Fruit fly (Drosophila melanogaster) whole organism, pupa: Measurements from ENCODE around the gene anchor.

Source experiments
- CG10348 ChIP-seq: fragments of 200-800 bp; sonication (Bioruptor generic); IDR thresholded peaks from 2 replicates; pipeline ENCODE4 v1.3.6; 2022; ENCODE audit warnings: missing biosample characterization, missing genetic modification characterization
- CG12605 ChIP-seq: fragments of 200-800 bp; sonication (Bioruptor generic); IDR thresholded peaks from 2 replicates; pipeline ENCODE4 v1.3.6; 2022; ENCODE audit warnings: missing biosample characterization, missing genetic modification characterization
- CG13204 ChIP-seq: fragments of 200-800 bp; sonication (Bioruptor generic); optimal IDR thresholded peaks from 2 replicates; lab custom pipeline; 2018; ENCODE audit warnings: missing biosample characterization, mild to moderate bottlenecking, missing genetic modification characterization, moderate library complexity
- CG14655 ChIP-seq: fragments of 200-800 bp; sonication (Bioruptor generic); optimal IDR thresholded peaks from 3 replicates; lab custom pipeline; 2017; ENCODE audit warnings: mild to moderate bottlenecking, missing biosample characterization, missing genetic modification reagents, missing genetic modification characterization
- CG15710 ChIP-seq: fragments of 200-800 bp; sonication (Bioruptor generic); optimal IDR thresholded peaks from 2 replicates; lab custom pipeline; 2018; ENCODE audit warnings: missing biosample characterization, mild to moderate bottlenecking, missing genetic modification characterization, moderate library complexity
- CG17806 ChIP-seq: fragments of 200-800 bp; sonication (Bioruptor generic); optimal IDR thresholded peaks from 2 replicates; lab custom pipeline; 2018; ENCODE audit warnings: missing biosample characterization, mild to moderate bottlenecking, missing genetic modification characterization, moderate library complexity
- CG32121 ChIP-seq: fragments of 200-800 bp; sonication (Bioruptor generic); IDR thresholded peaks from 2 replicates; pipeline ENCODE4 v1.3.6; 2022; ENCODE audit warnings: missing biosample characterization, missing genetic modification characterization
- CG34367 ChIP-seq: fragments of 200-800 bp; sonication (Bioruptor generic); optimal IDR thresholded peaks from 2 replicates; lab custom pipeline; 2018; ENCODE audit warnings: missing biosample characterization, mild to moderate bottlenecking, missing genetic modification characterization
- CG4496 ChIP-seq: fragments of 200-800 bp; sonication (Bioruptor generic); IDR thresholded peaks from 3 replicates; pipeline ENCODE4 v1.3.6; 2022; ENCODE audit warnings: missing biosample characterization, missing genetic modification characterization
- CG8159 ChIP-seq: fragments of 200-800 bp; sonication (Bioruptor generic); optimal IDR thresholded peaks from 3 replicates; lab custom pipeline; 2018; ENCODE audit warnings: missing biosample characterization, mild to moderate bottlenecking, missing genetic modification characterization, moderate library complexity
- CG8301 ChIP-seq: fragments of 200-800 bp; sonication (Bioruptor generic); optimal IDR thresholded peaks from 2 replicates; lab custom pipeline; 2018; ENCODE audit warnings: missing biosample characterization, mild to moderate bottlenecking, missing genetic modification characterization
- CG9948 ChIP-seq: fragments of 200-800 bp; sonication (Bioruptor generic); optimal IDR thresholded peaks from 2 replicates; lab custom pipeline; 2018; ENCODE audit warnings: missing biosample characterization, mild to moderate bottlenecking, missing genetic modification characterization, moderate library complexity
- D1 ChIP-seq: fragments of 200-800 bp; sonication (Bioruptor generic); optimal IDR thresholded peaks from 2 replicates; lab custom pipeline; 2018; ENCODE audit warnings: missing biosample characterization, mild to moderate bottlenecking, missing genetic modification characterization, moderate library complexity
- EcR ChIP-seq: fragments of 200-800 bp; sonication (Bioruptor generic); optimal IDR thresholded peaks from 3 replicates; lab custom pipeline; 2019; ENCODE audit warnings: missing biosample characterization, missing genetic modification characterization, mild to moderate bottlenecking, moderate library complexity, missing genetic modification reagents
- Ets98B ChIP-seq: fragments of 200-800 bp; sonication (Bioruptor generic); IDR thresholded peaks from 2 replicates; pipeline ENCODE4 v1.3.6; 2022; ENCODE audit warnings: missing biosample characterization, missing genetic modification characterization
- Pif1A ChIP-seq: fragments of 200-800 bp; sonication (Bioruptor generic); optimal IDR thresholded peaks from 3 replicates; lab custom pipeline; 2016; ENCODE audit warnings: missing biosample characterization, missing genetic modification characterization
- Pif1B ChIP-seq: fragments of 200-800 bp; sonication (Bioruptor generic); optimal IDR thresholded peaks from 3 replicates; lab custom pipeline; 2016; ENCODE audit warnings: missing biosample characterization, missing genetic modification characterization
- Snoo ChIP-seq: fragments of 200-800 bp; sonication (Bioruptor generic); optimal IDR thresholded peaks from 3 replicates; lab custom pipeline; 2017; ENCODE audit warnings: missing biosample characterization, mild to moderate bottlenecking, missing genetic modification characterization, inconsistent platforms
- fd96Ca ChIP-seq: fragments of 200-800 bp; sonication (Bioruptor generic); IDR thresholded peaks from 3 replicates; pipeline ENCODE4 v1.3.6; 2022; ENCODE audit warnings: missing biosample characterization, missing genetic modification characterization
- gl ChIP-seq: fragments of 200-800 bp; sonication (Bioruptor generic); optimal IDR thresholded peaks from 2 replicates; lab custom pipeline; 2018; ENCODE audit warnings: missing biosample characterization, mild to moderate bottlenecking, missing genetic modification characterization
- rn ChIP-seq: fragments of 200-800 bp; sonication (Bioruptor generic); IDR thresholded peaks from 2 replicates; pipeline ENCODE4 v1.3.6; 2022; ENCODE audit warnings: missing biosample characterization, missing genetic modification characterization

The anchor gene

DNA sequence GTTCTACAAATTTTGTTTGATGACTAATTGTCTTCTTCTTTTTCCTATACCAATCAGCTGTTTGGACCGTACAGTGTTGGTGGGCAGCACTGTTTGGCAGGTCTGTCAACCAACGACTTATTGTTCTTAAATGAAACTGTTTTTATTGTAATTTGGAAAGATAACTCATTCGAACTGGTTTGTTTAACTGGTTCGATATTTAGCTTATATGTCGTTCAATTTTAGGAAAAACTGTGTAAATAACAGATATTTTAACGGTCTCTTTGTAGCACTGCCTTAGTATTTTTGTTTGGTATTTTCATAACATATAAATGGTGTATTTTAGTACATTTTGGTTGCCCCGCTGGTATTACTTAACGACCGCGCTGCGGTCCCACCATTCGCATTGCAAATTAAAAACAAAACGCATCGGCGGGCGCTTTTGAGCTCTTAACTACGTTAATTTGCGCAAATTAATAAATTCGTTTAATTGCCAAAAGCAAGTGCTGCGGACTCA, at the start of gene anchor, which contains the start of gene Vps60:
anchor (plus strand) TSS at position 374 of the 496 bp plus-strand sequence.
Vps60 (minus strand) TSS at position 175 of the 496 bp plus-strand sequence.
- peak; percentile 24 for TF ChIP-seq CG15710 (tag; lab: Kevin White, UChicago)
- TF ChIP-seq CG32121 (GFP tag; lab: Robert Waterston, UW) = peak; percentile 10; the same call in 1 of the 2 replicates
- peak; percentile 41 for TF ChIP-seq EcR (GFP tag; lab: Kevin White, UChicago)
- TF ChIP-seq rn (GFP tag; lab: Robert Waterston, UW) = no peak
- TF ChIP-seq CG12605 (GFP tag; lab: Robert Waterston, UW) = 0 out of 2 replicates have a peak, but pooled peaks have one; percentile 15
- TF ChIP-seq Ets98B (GFP tag; lab: Robert Waterston, UW) = no peak
- peak; percentile 19 for TF ChIP-seq CG8159 (tag; lab: Kevin White, UChicago)
- peak; percentile 43 for TF ChIP-seq Snoo (tag; lab: Kevin White, UChicago)
- no peak for TF ChIP-seq D1
- peak; percentile 11 for TF ChIP-seq CG17806
- peak; percentile 32 for TF ChIP-seq Pif1B (GFP tag; lab: Kevin White, UChicago)

DNA sequence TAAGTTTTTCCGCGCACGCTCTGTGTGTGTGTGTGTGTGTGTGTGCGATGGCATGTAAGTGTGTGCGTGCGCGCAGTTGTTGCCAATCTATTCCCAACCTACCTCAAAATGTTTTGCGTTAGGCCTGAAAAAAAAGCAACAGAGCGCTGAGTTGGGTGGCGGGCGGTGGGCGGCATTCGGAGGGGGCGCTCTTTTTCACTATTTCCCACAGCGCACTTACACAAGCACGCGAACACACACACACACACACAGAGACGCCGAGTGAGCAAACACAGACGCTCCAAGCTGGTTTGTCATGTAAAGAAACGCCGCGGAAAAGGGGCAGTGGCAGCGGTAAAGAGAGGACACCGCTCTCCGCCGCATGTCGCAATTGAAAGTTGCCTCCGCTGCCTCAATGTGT, 49.5 kb upstream of the anchor start:
- TF ChIP-seq CG34367 (tag; lab: Kevin White, UChicago) = no peak
- TF ChIP-seq Ets98B (GFP tag; lab: Robert Waterston, UW) = peak; percentile 72; the same call in 1 of the 2 replicates
- no peak for TF ChIP-seq D1
- peak; percentile 47 for TF ChIP-seq EcR (GFP tag; lab: Kevin White, UChicago)
- TF ChIP-seq CG8159 (tag; lab: Kevin White, UChicago) = no peak
- TF ChIP-seq CG13204 (GFP tag; lab: Kevin White, UChicago) = peak; percentile 83
- TF ChIP-seq Pif1B (GFP tag; lab: Kevin White, UChicago) = no peak
- no peak for TF ChIP-seq CG15710 (tag; lab: Kevin White, UChicago)
- TF ChIP-seq CG32121 (GFP tag; lab: Robert Waterston, UW) = peak; percentile 75
- no peak for TF ChIP-seq CG9948
- no peak for TF ChIP-seq CG8301 (tag; lab: Kevin White, UChicago)
- peak; percentile 73 for TF ChIP-seq fd96Ca (GFP tag; lab: Robert Waterston, UW)
- TF ChIP-seq CG14655 (GFP tag; lab: Kevin White, UChicago) = peak; percentile 19
- TF ChIP-seq gl (tag; lab: Kevin White, UChicago) = no peak
- peak; percentile 65 for TF ChIP-seq CG4496 (GFP tag; lab: Robert Waterston, UW)
- peak; percentile 61 for TF ChIP-seq CG12605 (GFP tag; lab: Robert Waterston, UW)
- no peak for TF ChIP-seq Snoo (tag; lab: Kevin White, UChicago)
- no peak for TF ChIP-seq CG17806
- TF ChIP-seq Pif1A = no peak
- TF ChIP-seq rn (GFP tag; lab: Robert Waterston, UW) = no peak
- TF ChIP-seq CG10348 (GFP tag; lab: Robert Waterston, UW) = no peak

DNA sequence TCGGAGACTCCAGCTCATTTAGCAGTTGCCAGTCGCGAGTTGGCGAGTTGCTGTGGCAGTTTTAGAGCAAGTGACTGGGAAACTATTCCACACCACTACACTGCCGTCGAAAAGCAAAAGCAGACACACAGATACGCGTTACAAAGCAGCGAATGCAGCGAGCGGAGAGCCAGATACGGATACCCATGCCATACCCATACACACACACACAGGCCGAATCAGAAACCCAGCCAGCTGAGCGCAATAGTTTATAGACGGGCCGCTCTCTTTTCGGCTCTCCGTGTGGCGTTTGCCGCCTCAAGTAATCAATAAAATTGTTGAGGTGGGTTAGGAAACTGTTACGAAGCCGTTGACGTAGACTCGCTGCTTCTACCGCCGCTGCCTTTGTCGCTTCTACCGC, 47.8 kb upstream of the anchor start:
- TF ChIP-seq Ets98B (GFP tag; lab: Robert Waterston, UW) (peak; percentile 72), Pif1B (GFP tag; lab: Kevin White, UChicago) (no peak), CG13204 (GFP tag; lab: Kevin White, UChicago) (peak; percentile 87), fd96Ca (GFP tag; lab: Robert Waterston, UW) (no peak; the same call in 2 of the 3 replicates), CG4496 (GFP tag; lab: Robert Waterston, UW) (peak; percentile 61; the same call in 2 of the 3 replicates), CG12605 (GFP tag; lab: Robert Waterston, UW) (peak; percentile 59; the same call in 1 of the 2 replicates), EcR (GFP tag; lab: Kevin White, UChicago) (peak; percentile 87), CG32121 (GFP tag; lab: Robert Waterston, UW) (peak; percentile 53)

- TF ChIP-seq Pif1B (GFP tag; lab: Kevin White, UChicago) (no peak), gl (tag; lab: Kevin White, UChicago) (no peak), fd96Ca (GFP tag; lab: Robert Waterston, UW) (peak; percentile 66; the same call in 1 of the 3 replicates), Snoo (tag; lab: Kevin White, UChicago) (no peak), CG32121 (GFP tag; lab: Robert Waterston, UW) (peak; percentile 53; the same call in 1 of the 2 replicates), CG8301 (tag; lab: Kevin White, UChicago) (no peak), CG14655 (GFP tag; lab: Kevin White, UChicago) (no peak), Ets98B (GFP tag; lab: Robert Waterston, UW) (peak; percentile 69; the same call in 1 of the 2 replicates), EcR (GFP tag; lab: Kevin White, UChicago) (peak; percentile 95), CG4496 (GFP tag; lab: Robert Waterston, UW) (0 out of 3 replicates have a peak, but pooled peaks have one; percentile 10), Pif1A (no peak), rn (GFP tag; lab: Robert Waterston, UW) (no peak), D1 (no peak), CG15710 (tag; lab: Kevin White, UChicago) (no peak), CG17806 (no peak), CG12605 (GFP tag; lab: Robert Waterston, UW) (0 out of 2 replicates have a peak, but pooled peaks have one; percentile 51), CG34367 (tag; lab: Kevin White, UChicago) (no peak), CG8159 (tag; lab: Kevin White, UChicago) (no peak), CG13204 (GFP tag; lab: Kevin White, UChicago) (peak; percentile 99)
Observed at dm6 chr3L:17576093-17576885, 45.3 kb upstream of the anchor start.

- TF ChIP-seq gl (tag; lab: Kevin White, UChicago) = no peak
- TF ChIP-seq CG15710 (tag; lab: Kevin White, UChicago) = peak; percentile 63
- TF ChIP-seq CG8301 (tag; lab: Kevin White, UChicago) = peak; percentile 13
- TF ChIP-seq CG12605 (GFP tag; lab: Robert Waterston, UW) = no peak
- no peak for TF ChIP-seq Snoo (tag; lab: Kevin White, UChicago)
- peak; percentile 74 for TF ChIP-seq CG17806
- peak; percentile 74 for TF ChIP-seq CG34367 (tag; lab: Kevin White, UChicago)
- TF ChIP-seq CG4496 (GFP tag; lab: Robert Waterston, UW) = 0 out of 3 replicates have a peak, but pooled peaks have one; percentile 25
- TF ChIP-seq EcR (GFP tag; lab: Kevin White, UChicago) = no peak
- no peak for TF ChIP-seq fd96Ca (GFP tag; lab: Robert Waterston, UW)
- peak; percentile 82 for TF ChIP-seq CG9948
- no peak for TF ChIP-seq Pif1B (GFP tag; lab: Kevin White, UChicago)
- peak; percentile 60 for TF ChIP-seq D1
- peak; percentile 77 for TF ChIP-seq CG8159 (tag; lab: Kevin White, UChicago)
- TF ChIP-seq Pif1A = peak; percentile 23
- peak; percentile 50 for TF ChIP-seq CG14655 (GFP tag; lab: Kevin White, UChicago)
- no peak for TF ChIP-seq CG32121 (GFP tag; lab: Robert Waterston, UW)
- no peak for TF ChIP-seq CG10348 (GFP tag; lab: Robert Waterston, UW)
- TF ChIP-seq rn (GFP tag; lab: Robert Waterston, UW) = no peak
- TF ChIP-seq CG13204 (GFP tag; lab: Kevin White, UChicago) = no peak
- TF ChIP-seq Ets98B (GFP tag; lab: Robert Waterston, UW) = no peak
Observed at dm6 chr3L:17576886-17577271, 44.7 kb upstream of the anchor start.
